Fruit fly (Drosophila melanogaster) whole organism, pupa: ENCODE measurements around the gene CG4553.

Experiments used
- CG13204 ChIP-seq: fragments of 200-800 bp; sonication (Bioruptor generic); optimal IDR thresholded peaks from 2 replicates; lab custom pipeline; 2018; ENCODE audit warnings: missing biosample characterization, mild to moderate bottlenecking, missing genetic modification characterization, moderate library complexity
- CG14655 ChIP-seq: fragments of 200-800 bp; sonication (Bioruptor generic); optimal IDR thresholded peaks from 3 replicates; lab custom pipeline; 2017; ENCODE audit warnings: mild to moderate bottlenecking, missing biosample characterization, missing genetic modification reagents, missing genetic modification characterization
- CG34367 ChIP-seq: fragments of 200-800 bp; sonication (Bioruptor generic); optimal IDR thresholded peaks from 2 replicates; lab custom pipeline; 2018; ENCODE audit warnings: missing biosample characterization, mild to moderate bottlenecking, missing genetic modification characterization
- CG4496 ChIP-seq: fragments of 200-800 bp; sonication (Bioruptor generic); IDR thresholded peaks from 3 replicates; pipeline ENCODE4 v1.3.6; 2022; ENCODE audit warnings: missing biosample characterization, missing genetic modification characterization
- CG8301 ChIP-seq: fragments of 200-800 bp; sonication (Bioruptor generic); optimal IDR thresholded peaks from 2 replicates; lab custom pipeline; 2018; ENCODE audit warnings: missing biosample characterization, mild to moderate bottlenecking, missing genetic modification characterization
- Pif1A ChIP-seq: fragments of 200-800 bp; sonication (Bioruptor generic); optimal IDR thresholded peaks from 3 replicates; lab custom pipeline; 2016; ENCODE audit warnings: missing biosample characterization, missing genetic modification characterization
- Snoo ChIP-seq: fragments of 200-800 bp; sonication (Bioruptor generic); optimal IDR thresholded peaks from 3 replicates; lab custom pipeline; 2017; ENCODE audit warnings: missing biosample characterization, mild to moderate bottlenecking, missing genetic modification characterization, inconsistent platforms
- fd96Ca ChIP-seq: fragments of 200-800 bp; sonication (Bioruptor generic); IDR thresholded peaks from 3 replicates; pipeline ENCODE4 v1.3.6; 2022; ENCODE audit warnings: missing biosample characterization, missing genetic modification characterization

DNA sequence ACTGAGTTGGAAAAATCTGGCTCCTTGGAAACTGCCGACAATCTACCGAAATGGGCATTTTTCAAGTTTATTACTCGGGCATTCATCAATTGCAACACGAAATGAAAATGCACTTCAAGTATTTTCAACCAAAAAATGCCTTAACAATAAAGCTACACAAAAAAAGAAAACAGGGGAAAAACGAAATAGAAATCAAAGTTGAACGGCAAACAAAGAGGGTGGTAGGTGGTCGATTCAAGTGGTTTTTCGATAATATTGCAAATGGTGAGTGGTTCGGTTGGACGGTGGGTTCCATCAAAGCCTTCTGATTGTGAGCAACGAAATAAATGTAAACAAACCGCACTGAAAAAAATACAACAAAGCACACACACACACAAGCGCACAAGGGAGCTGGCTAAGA is 10.5 kb downstream of the CG4553 start:
- TF ChIP-seq Pif1A (GFP tag; lab: Kevin White, UChicago) (no peak), fd96Ca (GFP tag; lab: Robert Waterston, UW) (no peak), CG8301 (tag; lab: Kevin White, UChicago) (no peak), CG13204 (GFP tag; lab: Kevin White, UChicago) (no peak), Snoo (no peak), CG14655 (GFP tag; lab: Kevin White, UChicago) (no peak), CG34367 (tag; lab: Kevin White, UChicago) (no peak), CG4496 (GFP tag; lab: Robert Waterston, UW) (no peak)
